Fruit fly (Drosophila melanogaster): ENCODE results near the gene Aps.

Aps gene

dm6 chr3L:10898256-10898735 is 627 bp downstream of the Aps start (continued):
- TF ChIP-seq fd59A (GFP tag; optimal IDR thresholded peaks at IDR 0.05) (no peak), Sox15 (GFP tag; optimal IDR thresholded peaks at IDR 0.05) (no peak), Hr38 (GFP tag; optimal IDR thresholded peaks at IDR 0.05) (no peak), CG6854 (GFP tag; optimal IDR thresholded peaks at IDR 0.05) (no peak), achi (GFP tag; optimal IDR thresholded peaks at IDR 0.05) (no peak), CG32006 (GFP tag; optimal IDR thresholded peaks at IDR 0.05) (peak; percentile 9), CG11902 (GFP tag; optimal IDR thresholded peaks at IDR 0.05) (no peak), Ets21C (GFP tag; optimal IDR thresholded peaks at IDR 0.05) (no peak), dac (GFP tag; optimal IDR thresholded peaks at IDR 0.05) (no peak), svp (GFP tag) (no peak), topi (GFP tag; optimal IDR thresholded peaks at IDR 0.05) (no peak)

dm6 chr3L:10897534-10898255 is 1.2 kb downstream of the Aps start:
- peak in 1 of 2 experiments; percentile 39 for TF ChIP-seq ss (GFP tag; optimal IDR thresholded peaks at IDR 0.05)
- TF ChIP-seq Blimp-1 (GFP tag; optimal IDR thresholded peaks at IDR 0.05) = no peak
- peak; percentile 32 for TF ChIP-seq Hr4 (GFP tag; optimal IDR thresholded peaks at IDR 0.05)
- peak; percentile 61 for TF ChIP-seq svp (GFP tag)
- TF ChIP-seq dsx (GFP tag; optimal IDR thresholded peaks at IDR 0.05; ENCODE audit: poor library complexity, severe bottlenecking) = peak; percentile 44
- TF ChIP-seq CG34406 (GFP tag; optimal IDR thresholded peaks at IDR 0.05) = no peak
- no peak for TF ChIP-seq dac (GFP tag; optimal IDR thresholded peaks at IDR 0.05)
- TF ChIP-seq fkh (GFP tag; optimal IDR thresholded peaks at IDR 0.05) = peak; percentile 49
- TF ChIP-seq Ets21C (GFP tag; optimal IDR thresholded peaks at IDR 0.05) = no peak
- no peak for TF ChIP-seq eg (GFP tag; IDR thresholded peaks at IDR 0.05)
- TF ChIP-seq topi (GFP tag; optimal IDR thresholded peaks at IDR 0.05) = no peak
- no peak for TF ChIP-seq Sox15 (GFP tag; optimal IDR thresholded peaks at IDR 0.05)
- TF ChIP-seq CG6276 (GFP tag; optimal IDR thresholded peaks at IDR 0.05) = no peak
- peak; percentile 24 for TF ChIP-seq Lpt (GFP tag; optimal IDR thresholded peaks at IDR 0.05)
- no peak for TF ChIP-seq salr (GFP tag; optimal IDR thresholded peaks at IDR 0.05)
- TF ChIP-seq Eip78C (GFP tag) = peak; percentile 65
- TF ChIP-seq CG6792 (GFP tag; optimal IDR thresholded peaks at IDR 0.05) = no peak
- TF ChIP-seq CG8119 (GFP tag; IDR thresholded peaks at IDR 0.05) = no peak
- TF ChIP-seq OdsH (GFP tag; optimal IDR thresholded peaks at IDR 0.05) = peak; percentile 22
- peak; percentile 7 for TF ChIP-seq Met (GFP tag; optimal IDR thresholded peaks at IDR 0.05)
- peak; percentile 1 for TF ChIP-seq Hr39 (GFP tag; optimal IDR thresholded peaks at IDR 0.05)
- peak; percentile 28 for TF ChIP-seq pdm3 (GFP tag; optimal IDR thresholded peaks at IDR 0.05)
- TF ChIP-seq vri (GFP tag; optimal IDR thresholded peaks at IDR 0.05) = peak; percentile 35
- peak; percentile 3 for TF ChIP-seq CG31627 (GFP tag; optimal IDR thresholded peaks at IDR 0.05)
- TF ChIP-seq CG16779 (tag; optimal IDR thresholded peaks at IDR 0.05) = peak; percentile 19
- TF ChIP-seq fd59A (GFP tag; optimal IDR thresholded peaks at IDR 0.05) = no peak
- TF ChIP-seq CG9139 (GFP tag; optimal IDR thresholded peaks at IDR 0.05) = no peak
- peak; percentile 61 for TF ChIP-seq Sox14 (GFP tag; optimal IDR thresholded peaks at IDR 0.05)
- TF ChIP-seq CG11902 (GFP tag; optimal IDR thresholded peaks at IDR 0.05) = no peak
- no peak for TF ChIP-seq Ets96B (tag; optimal IDR thresholded peaks at IDR 0.05)
- peak; percentile 39 for TF ChIP-seq net (GFP tag; optimal IDR thresholded peaks at IDR 0.05)
- no peak for TF ChIP-seq Hr38 (GFP tag; optimal IDR thresholded peaks at IDR 0.05)
- TF ChIP-seq CG11294 (GFP tag; IDR thresholded peaks at IDR 0.05) = no peak
- no peak for TF ChIP-seq CG8632 (GFP tag; optimal IDR thresholded peaks at IDR 0.05)
- TF ChIP-seq acj6 (GFP tag; optimal IDR thresholded peaks at IDR 0.05) = peak; percentile 39
- TF ChIP-seq Smox (GFP tag; optimal IDR thresholded peaks at IDR 0.05) = peak; percentile 3

Data from whole organism, prepupa.